Worm (Caenorhabditis elegans) whole organism, midembryonic: ENCODE data around the gene his-41.

Experiments used
- T22C8.4 ChIP-seq: fragments of 200-800 bp; sonication (Bioruptor generic); IDR thresholded peaks from 2 replicates; pipeline ENCODE4 v1.3.6; 2022; ENCODE audit warnings: missing genetic modification characterization, missing compliant biosample characterization
- cog-1 ChIP-seq: sonication (generic microtip); optimal IDR thresholded peaks from 2 replicates; lab custom pipeline; 2016; ENCODE audit warnings: missing genetic modification characterization, missing compliant biosample characterization
- flt-1 ChIP-seq: fragments of 200-800 bp; sonication (Bioruptor generic); IDR thresholded peaks from 2 replicates; pipeline ENCODE4 v1.3.6; 2022; ENCODE audit warnings: missing genetic modification characterization, missing compliant biosample characterization
- klf-2 ChIP-seq: fragments of 200-800 bp; sonication (Bioruptor generic); conservative IDR thresholded peaks from 2 replicates; pipeline ENCODE4 v1.3.6; 2022; ENCODE audit warnings: missing genetic modification reagents, missing genetic modification characterization, missing compliant biosample characterization
- med-1 ChIP-seq: sonication (generic microtip); optimal IDR thresholded peaks from 2 replicates; lab custom pipeline; 2017; ENCODE audit warnings: missing genetic modification characterization, mild to moderate bottlenecking, missing compliant biosample characterization, antibody characterized with exemption, missing genetic modification reagents; ENCODE audit not compliant: insufficient read depth
- tab-1 ChIP-seq: fragments of 200-800 bp; sonication (Bioruptor generic); IDR thresholded peaks from 2 replicates; pipeline ENCODE4 v1.3.6; 2022; ENCODE audit warnings: missing genetic modification characterization, missing compliant biosample characterization
- ztf-23 ChIP-seq: fragments of 200-800 bp; sonication (Bioruptor generic); IDR thresholded peaks from 2 replicates; pipeline ENCODE4 v1.3.6; 2022; ENCODE audit warnings: missing genetic modification reagents, missing genetic modification characterization, missing compliant biosample characterization

- TF ChIP-seq cog-1 (tag; lab: Kevin White, UChicago) = no peak
- no peak for TF ChIP-seq tab-1 (GFP tag; lab: Robert Waterston, UW)
- TF ChIP-seq T22C8.4 = no peak
- TF ChIP-seq klf-2 (GFP tag; lab: Robert Waterston, UW) = no peak
- no peak for TF ChIP-seq med-1
- no peak for TF ChIP-seq flt-1 (GFP tag; lab: Robert Waterston, UW)
- no peak for TF ChIP-seq ztf-23 (GFP tag; lab: Robert Waterston, UW)
Observed at ce11 chrV:9571056-9571455, 25.7 kb downstream of the his-41 start.
